Worm (Caenorhabditis elegans) whole organism, L4 larva: ENCODE measurements around the gene ZK637.15.

Experiments
- F26F4.8 ChIP-seq: fragments of 200-800 bp; sonication (Bioruptor generic); conservative IDR thresholded peaks from 2 replicates; pipeline ENCODE4 v1.3.6; 2022; ENCODE audit warnings: missing genetic modification characterization, missing compliant biosample characterization
- F44E2.7 ChIP-seq: fragments of 200-800 bp; sonication (Bioruptor generic); IDR thresholded peaks from 2 replicates; pipeline ENCODE4 v2.1.2; 2022; ENCODE audit warnings: missing genetic modification characterization, missing compliant biosample characterization
- T20F7.1 ChIP-seq: fragments of 200-800 bp; sonication (Bioruptor generic); optimal IDR thresholded peaks from 2 replicates; lab custom pipeline; 2018; ENCODE audit warnings: mild to moderate bottlenecking, missing genetic modification characterization, missing compliant biosample characterization
- Y75B8A.6 ChIP-seq: fragments of 200-800 bp; sonication (Bioruptor generic); IDR thresholded peaks from 2 replicates; pipeline ENCODE4 v1.3.6; 2022; ENCODE audit warnings: missing genetic modification reagents, missing genetic modification characterization, missing compliant biosample characterization
- ZK337.2 ChIP-seq: fragments of 200-800 bp; sonication (Bioruptor generic); IDR thresholded peaks from 2 replicates; pipeline ENCODE4 v1.3.6; 2022; ENCODE audit warnings: missing genetic modification reagents, missing genetic modification characterization, missing compliant biosample characterization
- ZK546.5 ChIP-seq, 2 experiments: sonication (generic microtip); optimal IDR thresholded peaks; 2 replicates each; lab custom pipeline; 2017; ENCODE audit warnings: missing biosample characterization in 2 of 2, missing genetic modification characterization in 2 of 2
- aha-1 ChIP-seq: fragments of 150-350 bp; peaks from one replicate; lab custom pipeline; 2014; ENCODE audit warnings: missing biosample characterization, missing genetic modification characterization
- attf-4 ChIP-seq: sonication (generic microtip); optimal IDR thresholded peaks from 3 replicates; lab custom pipeline; 2017; ENCODE audit warnings: missing biosample characterization, missing genetic modification characterization
- ceh-20 ChIP-seq: fragments of 200-800 bp; sonication (Bioruptor generic); IDR thresholded peaks from 2 replicates; pipeline ENCODE4 v1.3.6; 2022; ENCODE audit warnings: missing genetic modification reagents, missing genetic modification characterization, missing compliant biosample characterization
- ceh-28 ChIP-seq: fragments of 150-350 bp; optimal IDR thresholded peaks from 2 replicates; lab custom pipeline; 2014; ENCODE audit warnings: missing biosample characterization, missing genetic modification reagents, missing genetic modification characterization
- ceh-32 ChIP-seq: sonication (generic microtip); optimal IDR thresholded peaks from 2 replicates; lab custom pipeline; 2016; ENCODE audit warnings: mild to moderate bottlenecking, missing genetic modification characterization, missing compliant biosample characterization; ENCODE audit not compliant: poor library complexity
- ceh-82 ChIP-seq: sonication (generic microtip); optimal IDR thresholded peaks from 2 replicates; lab custom pipeline; 2017; ENCODE audit warnings: missing biosample characterization, missing genetic modification characterization
- ces-1 ChIP-seq: fragments of 150-350 bp; sonication (generic microtip); optimal IDR thresholded peaks from 4 replicates; lab custom pipeline; 2014; ENCODE audit warnings: missing biosample characterization, missing genetic modification reagents, missing genetic modification characterization
- daf-12 ChIP-seq: fragments of 150-350 bp; optimal IDR thresholded peaks from 2 replicates; lab custom pipeline; 2014; ENCODE audit warnings: missing biosample characterization, missing genetic modification reagents, missing genetic modification characterization
- daf-16 ChIP-seq, 3 experiments: sonication (generic microtip); optimal IDR thresholded peaks; 2 replicates each; lab custom pipeline; 2016 to 2017; ENCODE audit warnings: missing genetic modification characterization in 3 of 3, missing genetic modification reagents in 3 of 3, mild to moderate bottlenecking in 2 of 3, missing compliant biosample characterization in 2 of 3, missing biosample characterization in 1 of 3, moderate library complexity in 1 of 3
- daf-19 ChIP-seq: fragments of 200-800 bp; sonication (Bioruptor generic); conservative IDR thresholded peaks from 2 replicates; pipeline ENCODE4 v1.3.6; 2022; ENCODE audit warnings: missing genetic modification characterization, missing compliant biosample characterization
- dmd-6 ChIP-seq: fragments of 200-800 bp; sonication (Bioruptor generic); IDR thresholded peaks from 2 replicates; pipeline ENCODE4 v1.3.6; 2022; ENCODE audit warnings: missing genetic modification reagents, missing genetic modification characterization, missing compliant biosample characterization
- dpl-1 ChIP-seq: fragments of 150-350 bp; optimal IDR thresholded peaks from 2 replicates; lab custom pipeline; 2014; ENCODE audit warnings: missing biosample characterization, missing genetic modification reagents, missing genetic modification characterization
- duxl-1 ChIP-seq: sonication (generic microtip); optimal IDR thresholded peaks from 2 replicates; lab custom pipeline; 2016; ENCODE audit warnings: mild to moderate bottlenecking, missing genetic modification characterization, moderate library complexity, missing compliant biosample characterization; ENCODE audit not compliant: poor library complexity
- dve-1 ChIP-seq: sonication (generic microtip); optimal IDR thresholded peaks from 2 replicates; lab custom pipeline; 2017; ENCODE audit warnings: antibody characterized with exemption, mild to moderate bottlenecking, missing genetic modification characterization, missing compliant biosample characterization; ENCODE audit not compliant: insufficient read depth
- fkh-10 ChIP-seq: fragments of 150-350 bp; optimal IDR thresholded peaks from 2 replicates; lab custom pipeline; 2014; ENCODE audit warnings: missing biosample characterization, missing genetic modification reagents, missing genetic modification characterization
- fos-1 ChIP-seq: fragments of 150-350 bp; optimal IDR thresholded peaks from 2 replicates; lab custom pipeline; 2014; ENCODE audit warnings: missing biosample characterization, missing genetic modification characterization
- hlh-11 ChIP-seq: fragments of 200-800 bp; sonication (Bioruptor generic); optimal IDR thresholded peaks from 2 replicates; lab custom pipeline; 2018; ENCODE audit warnings: mild to moderate bottlenecking, missing genetic modification characterization, missing compliant biosample characterization
- hlh-30 ChIP-seq: sonication (generic microtip); optimal IDR thresholded peaks from 2 replicates; lab custom pipeline; 2017; ENCODE audit warnings: antibody characterized with exemption, mild to moderate bottlenecking, missing genetic modification characterization, missing compliant biosample characterization; ENCODE audit not compliant: insufficient read depth
- hmg-1.1 ChIP-seq: fragments of 200-800 bp; sonication (Bioruptor generic); IDR thresholded peaks from 2 replicates; pipeline ENCODE4 v1.3.6; 2022; ENCODE audit warnings: missing genetic modification reagents, missing genetic modification characterization, missing compliant biosample characterization
- jun-1 ChIP-seq: fragments of 150-350 bp; optimal IDR thresholded peaks from 2 replicates; lab custom pipeline; 2014; ENCODE audit warnings: missing biosample characterization, missing genetic modification reagents, missing genetic modification characterization
- lim-7 ChIP-seq: fragments of 200-800 bp; sonication (Bioruptor generic); IDR thresholded peaks from 2 replicates; pipeline ENCODE4 v1.3.6; 2022; ENCODE audit warnings: missing genetic modification characterization, missing compliant biosample characterization
- lin-13 ChIP-seq: fragments of 150-350 bp; optimal IDR thresholded peaks from 2 replicates; lab custom pipeline; 2014; ENCODE audit warnings: missing biosample characterization, missing genetic modification reagents, missing genetic modification characterization
- lin-39 ChIP-seq: fragments of 150-350 bp; optimal IDR thresholded peaks from 2 replicates; lab custom pipeline; 2014; ENCODE audit warnings: missing biosample characterization, missing genetic modification reagents, missing genetic modification characterization
- lsy-2 ChIP-seq, 2 experiments: fragments of 150-350 bp in 1 of 2; sonication (generic microtip) in 1 of 2; optimal IDR thresholded peaks; 2 replicates each; lab custom pipeline; 2014 to 2017; ENCODE audit warnings: missing biosample characterization in 2 of 2, missing genetic modification characterization in 2 of 2
- madf-5 ChIP-seq, 2 experiments: fragments of 200-800 bp; sonication (Bioruptor generic); IDR thresholded peaks; 2 replicates each; pipeline ENCODE4 v1.3.6; 2022; ENCODE audit warnings: missing compliant biosample characterization in 2 of 2, missing genetic modification characterization in 2 of 2
- mdl-1 ChIP-seq, 2 experiments: fragments of 150-350 bp in 1 of 2; sonication (generic microtip) in 1 of 2; optimal IDR thresholded peaks; 2 replicates each; lab custom pipeline; 2014 to 2017; ENCODE audit warnings: missing biosample characterization in 2 of 2, missing genetic modification characterization in 2 of 2
- mes-2 ChIP-seq: sonication (generic microtip); optimal IDR thresholded peaks from 2 replicates; lab custom pipeline; 2016; ENCODE audit warnings: missing genotype, mild to moderate bottlenecking, missing genetic modification characterization, missing compliant biosample characterization; ENCODE audit not compliant: poor library complexity, severe bottlenecking
- mxl-2 ChIP-seq: fragments of 200-800 bp; sonication (Bioruptor generic); conservative IDR thresholded peaks from 2 replicates; pipeline ENCODE4 v1.3.6; 2022; ENCODE audit warnings: missing genetic modification reagents, missing genetic modification characterization, missing compliant biosample characterization
- mxl-3 ChIP-seq: fragments of 200-800 bp; sonication (Bioruptor generic); optimal IDR thresholded peaks from 2 replicates; lab custom pipeline; 2018; ENCODE audit warnings: mild to moderate bottlenecking, missing genetic modification characterization, missing compliant biosample characterization
- nhr-11 ChIP-seq: fragments of 150-350 bp; optimal IDR thresholded peaks from 2 replicates; lab custom pipeline; 2014; ENCODE audit warnings: missing biosample characterization, missing genetic modification characterization
- nhr-25 ChIP-seq: sonication (generic microtip); optimal IDR thresholded peaks from 2 replicates; lab custom pipeline; 2017; ENCODE audit warnings: missing genetic modification characterization, mild to moderate bottlenecking, missing compliant biosample characterization, antibody characterized with exemption, moderate library complexity, borderline replicate concordance; ENCODE audit not compliant: insufficient read depth
- nhr-28 ChIP-seq: fragments of 150-350 bp; optimal IDR thresholded peaks from 2 replicates; lab custom pipeline; 2014; ENCODE audit warnings: missing biosample characterization, missing genetic modification characterization
- nhr-41 ChIP-seq: fragments of 200-800 bp; sonication (Bioruptor generic); IDR thresholded peaks from 2 replicates; pipeline ENCODE4 v1.3.6; 2022; ENCODE audit warnings: missing genetic modification reagents, missing genetic modification characterization, missing compliant biosample characterization
- nhr-42 ChIP-seq: fragments of 200-800 bp; sonication (Bioruptor generic); IDR thresholded peaks from 2 replicates; pipeline ENCODE4 v1.3.6; 2022; ENCODE audit warnings: missing genetic modification characterization, missing compliant biosample characterization
- pha-4 ChIP-seq, 2 experiments: fragments of 150-350 bp in 1 of 2; fragments of 200-800 bp in 1 of 2; sonication (Bioruptor generic) in 1 of 2; IDR thresholded peaks in 1 of 2; optimal IDR thresholded peaks in 1 of 2; 2 replicates each; pipeline versions ENCODE4 v1.3.6 to Lab custom; 2014 to 2022; ENCODE audit warnings: missing genetic modification characterization in 2 of 2, missing genetic modification reagents in 2 of 2, missing biosample characterization in 1 of 2, missing compliant biosample characterization in 1 of 2
- rbr-2 ChIP-seq: sonication (generic microtip); optimal IDR thresholded peaks from 2 replicates; lab custom pipeline; 2016; ENCODE audit warnings: missing genotype, missing genetic modification characterization, missing compliant biosample characterization
- saeg-2 ChIP-seq: fragments of 200-800 bp; sonication (Bioruptor generic); IDR thresholded peaks from 2 replicates; pipeline ENCODE4 v1.3.6; 2022; ENCODE audit warnings: missing genetic modification reagents, missing genetic modification characterization, missing compliant biosample characterization

ZK637.15 gene

ce11 chrIII:8946285-8946684 is 26.4 kb downstream of the ZK637.15 start:
- TF ChIP-seq fkh-10 = peak; percentile 52
- TF ChIP-seq mxl-3 (GFP tag; lab: Kevin White, UChicago) = no peak
- TF ChIP-seq fos-1 = no peak
- TF ChIP-seq lin-13 (GFP tag; lab: Kevin White, UChicago) = no peak
- no peak for TF ChIP-seq mxl-2 (GFP tag; lab: Robert Waterston, UW)

DNA sequence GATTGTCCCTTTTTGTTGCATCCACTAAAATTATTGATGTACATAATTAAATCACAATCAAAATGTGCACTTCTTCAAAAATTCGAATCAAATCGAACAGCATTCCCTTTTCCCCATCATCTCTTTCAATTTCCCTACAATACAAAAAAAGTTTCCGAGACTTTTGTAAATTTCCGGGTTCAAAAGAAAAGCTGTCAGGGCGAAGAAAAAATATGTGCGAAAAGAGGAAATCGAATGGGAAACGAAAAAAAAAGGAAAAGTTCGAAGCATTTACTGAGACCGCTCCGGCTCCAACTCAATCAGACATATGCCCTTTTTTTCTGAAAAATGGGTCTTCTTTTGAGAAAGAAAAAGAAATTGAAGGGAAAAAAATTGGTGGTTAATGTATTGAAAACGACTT is 29.3 kb downstream of the ZK637.15 start:
- peak; percentile 46 for TF ChIP-seq fkh-10
- no peak for TF ChIP-seq fos-1
- no peak for TF ChIP-seq nhr-11
- TF ChIP-seq dmd-6 (GFP tag; lab: Robert Waterston, UW) = no peak

DNA sequence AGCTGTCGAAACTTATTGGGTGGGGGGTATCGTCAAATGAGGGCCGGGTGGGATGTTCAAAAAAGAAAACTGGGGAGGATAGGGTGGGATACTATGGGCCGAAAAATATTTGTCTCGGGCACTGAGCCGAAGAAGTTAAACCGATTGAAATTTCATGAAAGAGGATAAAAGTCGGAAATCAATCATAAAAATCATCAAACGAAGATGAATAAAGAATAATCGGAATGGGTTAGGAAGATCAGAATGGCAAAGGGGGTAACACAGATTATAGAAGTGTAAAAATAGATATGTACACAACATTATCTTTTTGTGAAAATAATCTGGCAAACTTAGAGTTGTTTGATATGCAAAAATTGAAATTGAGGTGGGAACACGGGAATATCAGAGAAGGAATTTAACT is 35.7 kb downstream of the ZK637.15 start:
- TF ChIP-seq dve-1 (tag; lab: Kevin White, UChicago) = no peak
- no peak for TF ChIP-seq nhr-28 (tag; lab: Kevin White, UChicago)
- no peak for TF ChIP-seq attf-4 (tag; lab: Kevin White, UChicago)
- TF ChIP-seq nhr-41 (GFP tag; lab: Robert Waterston, UW) = no peak
- no peak for TF ChIP-seq ceh-20 (GFP tag; lab: Robert Waterston, UW)
- peak; percentile 94 for TF ChIP-seq aha-1 (tag; lab: Kevin White, UChicago)
- TF ChIP-seq nhr-42 = no peak
- TF ChIP-seq, all 104 proteins: peak for 1

- TF ChIP-seq daf-12 (no peak), ceh-28 (peak; percentile 79), daf-16 (GFP tag; optimal IDR thresholded peaks at IDR 0.05; lab: Kevin White, UChicago) (no peak), daf-16 (tag; optimal IDR thresholded peaks at IDR 0.05; lab: Kevin White, UChicago) (no peak), hlh-30 (peak; percentile 76), rbr-2 (tag; lab: Kevin White, UChicago) (peak; percentile 39), F44E2.7 (no peak), lim-7 (GFP tag; lab: Robert Waterston, UW) (no peak), fkh-10 (peak; percentile 2), mes-2 (peak; percentile 88), lin-39 (tag; lab: Kevin White, UChicago) (no peak), hmg-1.1 (0 out of 2 replicates have a peak, but pooled peaks have one; percentile 26), mdl-1 (tag; optimal IDR thresholded peaks at IDR 0.05; lab: Kevin White, UChicago) (peak in 1 of 2 experiments; percentile 21), aha-1 (tag; lab: Kevin White, UChicago) (no peak), hlh-11 (tag; lab: Kevin White, UChicago) (peak; percentile 38), ceh-32 (tag; lab: Kevin White, UChicago) (no peak), dpl-1 (peak; percentile 80), pha-4 (GFP tag; IDR thresholded peaks at IDR 0.05; lab: Robert Waterston, UW) (peak; percentile 64; the same call in 1 of the 2 replicates), pha-4 (tag; optimal IDR thresholded peaks at IDR 0.05; lab: Kevin White, UChicago) (peak; percentile 24), lsy-2 (tag; optimal IDR thresholded peaks at IDR 0.05; lab: Kevin White, UChicago) (peak in 1 of 2 experiments; percentile 97), dve-1 (tag; lab: Kevin White, UChicago) (no peak)
These were observed 36.3 kb downstream of the ZK637.15 start, which contains the start of the genes ZK643.5 and ZK643.2 for ce11 chrIII:8956146-8956646. TSS of gene ZK643.5 (minus strand) at chrIII:8956196. TSS of gene ZK643.2 (plus strand) at chrIII:8956540.

DNA sequence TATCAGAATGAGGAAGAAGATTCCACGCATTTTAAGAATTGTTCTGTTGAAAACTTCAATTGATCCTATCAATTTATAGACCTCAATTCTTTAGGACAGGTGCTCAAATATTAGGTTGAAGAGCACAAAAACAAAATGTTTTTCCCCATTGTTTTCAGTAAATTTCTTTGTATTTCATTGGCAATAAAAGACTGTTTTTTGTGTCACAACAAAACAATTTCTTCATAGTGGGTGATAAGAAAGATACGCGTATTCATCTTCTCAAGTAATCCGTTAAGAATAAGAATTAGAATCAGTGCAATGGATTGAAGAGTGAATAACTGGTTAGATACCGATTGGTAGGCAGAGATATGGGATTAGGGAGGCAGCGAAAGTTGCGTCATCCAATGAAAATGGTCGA is 40.8 kb downstream of the ZK637.15 start, which contains the start of gene ZK643.6:
Gene ZK643.6 (minus strand): TSS at position 101 of the 400 bp plus-strand sequence.
- TF ChIP-seq T20F7.1 (GFP tag; lab: Kevin White, UChicago) (no peak), madf-5 (GFP tag; IDR thresholded peaks at IDR 0.05; lab: Robert Waterston, UW) (no peak), ces-1 (GFP tag; lab: Kevin White, UChicago) (no peak), ZK546.5 (tag; optimal IDR thresholded peaks at IDR 0.05; lab: Kevin White, UChicago) (no peak), ceh-20 (GFP tag; lab: Robert Waterston, UW) (no peak), saeg-2 (GFP tag; lab: Robert Waterston, UW) (no peak), jun-1 (no peak), F26F4.8 (no peak), daf-19 (no peak), Y75B8A.6 (no peak), ceh-82 (tag; lab: Kevin White, UChicago) (no peak), nhr-25 (no peak), duxl-1 (no peak), lin-13 (GFP tag; lab: Kevin White, UChicago) (no peak), ZK337.2 (no peak)
